Worm (Caenorhabditis elegans): ENCODE measurements around the gene ZC504.1.
A peak's percentile ranks its signal among the peaks of the same experiment; 100 is the strongest.

DNA sequence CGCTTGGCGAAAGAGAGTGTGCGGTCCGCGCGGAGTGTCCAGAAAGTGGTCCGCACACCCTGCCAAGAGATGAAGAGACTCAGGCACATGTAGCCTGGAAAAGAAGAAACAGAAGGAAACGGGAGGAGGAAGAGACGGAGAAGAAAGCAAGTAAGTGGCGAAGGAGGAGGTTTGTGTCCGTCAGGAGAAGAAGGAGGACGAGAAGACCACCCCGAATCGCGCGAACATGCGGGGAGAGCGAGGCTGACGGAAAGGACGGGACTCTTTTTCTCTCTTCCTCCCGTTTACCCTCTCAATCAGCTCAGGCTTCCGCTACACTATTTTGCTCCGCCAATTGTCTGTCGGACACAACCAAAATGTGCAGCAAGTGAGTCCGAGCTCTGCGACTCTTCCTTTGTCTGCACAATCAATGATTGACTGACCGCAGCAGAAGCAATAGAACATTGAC, 28.6 kb downstream of the ZC504.1 start:
- TF ChIP-seq nhr-12 (tag; optimal IDR thresholded peaks at IDR 0.05) (no peak), elt-3 (tag; optimal IDR thresholded peaks at IDR 0.05) (no peak), mab-5 (tag; optimal IDR thresholded peaks at IDR 0.05) (no peak), snpc-4 (tag; optimal IDR thresholded peaks at IDR 0.05) (no peak), lin-13 (tag; optimal IDR thresholded peaks at IDR 0.05) (peak; percentile 39), blmp-1 (tag; optimal IDR thresholded peaks at IDR 0.05) (no peak), bed-3 (GFP tag; optimal IDR thresholded peaks at IDR 0.05) (no peak)

All from whole organism, mixed stage, embryonic.